Worm (Caenorhabditis elegans) whole organism, L2 larva: ENCODE results near the gene Y7A5A.1.
A peak's percentile ranks its signal among the peaks of the same experiment; 100 is the strongest.

Experiments
- C34F6.9 ChIP-seq: fragments of 150-350 bp; optimal IDR thresholded peaks from 2 replicates; lab custom pipeline; 2014; ENCODE audit warnings: missing biosample characterization, missing genetic modification characterization
- F13H6.1 ChIP-seq: sonication (generic microtip); optimal IDR thresholded peaks from 2 replicates; lab custom pipeline; 2016; ENCODE audit warnings: missing genetic modification characterization, missing compliant biosample characterization
- R02D3.7 ChIP-seq: fragments of 150-350 bp; optimal IDR thresholded peaks from 2 replicates; lab custom pipeline; 2014; ENCODE audit warnings: missing biosample characterization, missing genetic modification characterization
- ZK546.5 ChIP-seq: sonication (generic microtip); optimal IDR thresholded peaks from 2 replicates; lab custom pipeline; 2017; ENCODE audit warnings: missing biosample characterization, missing genetic modification characterization
- alr-1 ChIP-seq: fragments of 150-350 bp; optimal IDR thresholded peaks from 2 replicates; lab custom pipeline; 2014; ENCODE audit warnings: missing biosample characterization, missing genetic modification characterization
- aly-2 ChIP-seq: fragments of 150-350 bp; optimal IDR thresholded peaks from 2 replicates; lab custom pipeline; 2014; ENCODE audit warnings: missing biosample characterization, missing genetic modification characterization
- ama-1 ChIP-seq: fragments of 150-350 bp; optimal IDR thresholded peaks from 2 replicates; lab custom pipeline; 2018; ENCODE audit warnings: inconsistent platforms
- blmp-1 ChIP-seq: sonication (generic microtip); optimal IDR thresholded peaks from 2 replicates; lab custom pipeline; 2017; ENCODE audit warnings: missing genetic modification characterization, mild to moderate bottlenecking, missing compliant biosample characterization, antibody characterized with exemption, moderate library complexity; ENCODE audit not compliant: insufficient read depth
- ceh-16 ChIP-seq: fragments of 150-350 bp; optimal IDR thresholded peaks from 2 replicates; lab custom pipeline; 2014; ENCODE audit warnings: missing biosample characterization, missing genetic modification characterization
- ceh-82 ChIP-seq: fragments of 150-350 bp; optimal IDR thresholded peaks from 2 replicates; lab custom pipeline; 2014; ENCODE audit warnings: missing biosample characterization, missing genetic modification characterization
- crh-2 ChIP-seq: sonication (generic microtip); optimal IDR thresholded peaks from 2 replicates; lab custom pipeline; 2017; ENCODE audit warnings: missing biosample characterization, missing genetic modification characterization
- dmd-4 ChIP-seq: sonication (generic microtip); optimal IDR thresholded peaks from 2 replicates; lab custom pipeline; 2017; ENCODE audit warnings: missing biosample characterization, missing genetic modification characterization
- egl-27 ChIP-seq: sonication (generic microtip); optimal IDR thresholded peaks from 3 replicates; lab custom pipeline; 2017; ENCODE audit warnings: missing biosample characterization, missing genetic modification reagents, missing genetic modification characterization
- elt-1 ChIP-seq: fragments of 150-350 bp; optimal IDR thresholded peaks from 2 replicates; lab custom pipeline; 2014; ENCODE audit warnings: missing biosample characterization, missing genetic modification characterization
- elt-3 ChIP-seq: sonication (generic microtip); optimal IDR thresholded peaks from 2 replicates; lab custom pipeline; 2017; ENCODE audit warnings: missing biosample characterization, missing genetic modification characterization
- fos-1 ChIP-seq: fragments of 150-350 bp; optimal IDR thresholded peaks from 2 replicates; lab custom pipeline; 2014; ENCODE audit warnings: missing biosample characterization, missing genetic modification characterization
- lin-11 ChIP-seq: fragments of 150-350 bp; sonication (generic microtip); optimal IDR thresholded peaks from 2 replicates; lab custom pipeline; 2014; ENCODE audit warnings: missing biosample characterization, missing genetic modification characterization, inconsistent platforms, mixed read lengths
- lin-13 ChIP-seq: fragments of 150-350 bp; optimal IDR thresholded peaks from 2 replicates; lab custom pipeline; 2014; ENCODE audit warnings: missing biosample characterization, missing genetic modification reagents, missing genetic modification characterization
- lin-39 ChIP-seq: fragments of 150-350 bp; optimal IDR thresholded peaks from 2 replicates; lab custom pipeline; 2014; ENCODE audit warnings: missing biosample characterization, missing genetic modification reagents, missing genetic modification characterization
- lsy-2 ChIP-seq, 2 experiments: fragments of 150-350 bp in 1 of 2; sonication (generic microtip) in 1 of 2; optimal IDR thresholded peaks; 2 replicates each; lab custom pipeline; 2014 to 2017; ENCODE audit warnings: missing biosample characterization in 2 of 2, missing genetic modification characterization in 2 of 2
- mab-5 ChIP-seq: fragments of 150-350 bp; optimal IDR thresholded peaks from 2 replicates; lab custom pipeline; 2014; ENCODE audit warnings: missing biosample characterization, missing genetic modification characterization
- mbf-1 ChIP-seq: sonication (generic microtip); optimal IDR thresholded peaks from 2 replicates; lab custom pipeline; 2017; ENCODE audit warnings: missing biosample characterization, missing genetic modification characterization
- mdl-1 ChIP-seq, 2 experiments: fragments of 150-350 bp in 1 of 2; sonication (generic microtip) in 1 of 2; optimal IDR thresholded peaks; 2 replicates each; lab custom pipeline; 2017; ENCODE audit warnings: missing biosample characterization in 2 of 2, missing genetic modification characterization in 2 of 2
- nhr-10 ChIP-seq: sonication (generic microtip); optimal IDR thresholded peaks from 2 replicates; lab custom pipeline; 2017; ENCODE audit warnings: missing biosample characterization, missing genetic modification characterization
- nhr-11 ChIP-seq: fragments of 150-350 bp; optimal IDR thresholded peaks from 2 replicates; lab custom pipeline; 2014; ENCODE audit warnings: missing biosample characterization, missing genetic modification characterization
- nhr-12 ChIP-seq: fragments of 150-350 bp; optimal IDR thresholded peaks from 2 replicates; lab custom pipeline; 2014; ENCODE audit warnings: missing biosample characterization, missing genetic modification characterization
- nhr-129 ChIP-seq: fragments of 150-350 bp; optimal IDR thresholded peaks from 2 replicates; lab custom pipeline; 2014; ENCODE audit warnings: missing biosample characterization, missing genetic modification characterization
- nhr-21 ChIP-seq: fragments of 150-350 bp; optimal IDR thresholded peaks from 2 replicates; lab custom pipeline; 2014; ENCODE audit warnings: missing biosample characterization, missing genetic modification characterization
- nhr-23 ChIP-seq: fragments of 150-350 bp; optimal IDR thresholded peaks from 2 replicates; lab custom pipeline; 2014; ENCODE audit warnings: missing biosample characterization, missing genetic modification reagents, missing genetic modification characterization
- nhr-237 ChIP-seq: fragments of 150-350 bp; optimal IDR thresholded peaks from 2 replicates; lab custom pipeline; 2014; ENCODE audit warnings: missing biosample characterization, missing genetic modification characterization
- nhr-25 ChIP-seq: fragments of 150-350 bp; sonication (generic microtip); optimal IDR thresholded peaks from 3 replicates; lab custom pipeline; 2014; ENCODE audit warnings: missing biosample characterization, missing genetic modification characterization
- nhr-6 ChIP-seq: fragments of 150-350 bp; optimal IDR thresholded peaks from 2 replicates; lab custom pipeline; 2014; ENCODE audit warnings: missing biosample characterization, missing genetic modification characterization
- nhr-77 ChIP-seq: fragments of 150-350 bp; optimal IDR thresholded peaks from 2 replicates; lab custom pipeline; 2014; ENCODE audit warnings: missing biosample characterization, missing genetic modification characterization
- peb-1 ChIP-seq: fragments of 150-350 bp; optimal IDR thresholded peaks from 2 replicates; lab custom pipeline; 2014; ENCODE audit warnings: missing biosample characterization, missing genetic modification characterization
- sem-4 ChIP-seq: fragments of 150-350 bp; optimal IDR thresholded peaks from 2 replicates; lab custom pipeline; 2014; ENCODE audit warnings: missing biosample characterization, missing genetic modification reagents, missing genetic modification characterization
- skn-1 ChIP-seq: sonication (generic microtip); optimal IDR thresholded peaks from 2 replicates; lab custom pipeline; 2017; ENCODE audit warnings: missing biosample characterization, missing genetic modification characterization
- sma-3 ChIP-seq: sonication (generic microtip); optimal IDR thresholded peaks from 2 replicates; lab custom pipeline; 2016; ENCODE audit warnings: missing genetic modification reagents, missing genetic modification characterization, missing compliant biosample characterization
- sma-9 ChIP-seq, 2 experiments: fragments of 150-350 bp in 1 of 2; sonication (generic microtip) in 1 of 2; optimal IDR thresholded peaks; 2 replicates each; lab custom pipeline; 2014 to 2016; ENCODE audit warnings: missing genetic modification characterization in 2 of 2, mild to moderate bottlenecking in 1 of 2, missing biosample characterization in 1 of 2, missing compliant biosample characterization in 1 of 2, missing genetic modification reagents in 1 of 2, moderate library complexity in 1 of 2
- snpc-4 ChIP-seq: fragments of 150-350 bp; optimal IDR thresholded peaks from 2 replicates; lab custom pipeline; 2014; ENCODE audit warnings: missing biosample characterization, missing genetic modification characterization
- unc-39 ChIP-seq: fragments of 150-350 bp; optimal IDR thresholded peaks from 2 replicates; lab custom pipeline; 2014; ENCODE audit warnings: missing biosample characterization, missing genetic modification characterization
- unc-55 ChIP-seq: fragments of 150-350 bp; sonication (generic microtip); optimal IDR thresholded peaks from 3 replicates; lab custom pipeline; 2014; ENCODE audit warnings: missing biosample characterization, missing genetic modification reagents, missing genetic modification characterization
- unc-62 ChIP-seq: fragments of 150-350 bp; optimal IDR thresholded peaks from 2 replicates; lab custom pipeline; 2014; ENCODE audit warnings: missing biosample characterization, missing genetic modification reagents, missing genetic modification characterization
- zag-1 ChIP-seq: fragments of 150-350 bp; optimal IDR thresholded peaks from 2 replicates; lab custom pipeline; 2014; ENCODE audit warnings: missing biosample characterization, missing genetic modification characterization
- ztf-1 ChIP-seq: fragments of 200-800 bp; sonication (Bioruptor generic); conservative IDR thresholded peaks from 2 replicates; pipeline ENCODE4 v1.3.6; 2022; ENCODE audit warnings: missing genetic modification characterization, missing compliant biosample characterization
- ztf-11 ChIP-seq: sonication (generic microtip); optimal IDR thresholded peaks from 2 replicates; lab custom pipeline; 2017; ENCODE audit warnings: missing biosample characterization, missing genetic modification characterization
- ztf-4 ChIP-seq: fragments of 150-350 bp; optimal IDR thresholded peaks from 2 replicates; lab custom pipeline; 2014; ENCODE audit warnings: missing biosample characterization, missing genetic modification characterization

Gene Y7A5A.1

DNA sequence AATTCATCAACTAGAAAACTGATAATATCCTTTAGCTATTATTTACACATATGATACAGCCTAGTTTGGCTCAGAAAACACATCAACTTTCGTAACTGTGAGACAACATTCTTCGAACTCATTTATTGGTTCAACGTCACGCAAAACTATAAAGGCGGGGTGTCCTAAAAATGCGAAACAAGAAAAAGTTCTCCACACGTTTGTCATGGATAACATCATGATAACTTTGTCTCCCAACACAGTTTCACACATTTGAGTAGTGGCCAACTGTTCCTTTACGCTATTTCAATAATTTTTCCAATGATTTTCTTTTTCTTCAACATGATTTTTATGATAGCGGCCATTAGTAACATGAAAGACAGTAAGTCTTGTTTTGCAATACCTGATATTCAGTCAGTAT is 24.6 kb downstream of the Y7A5A.1 start, which contains the start of gene srxa-9:
Gene srxa-9, plus strand, starts transcription at position 301 of the 400 bp plus-strand sequence.
- no peak for TF ChIP-seq sma-9 (GFP tag; optimal IDR thresholded peaks at IDR 0.05; lab: Kevin White, UChicago)
- no peak for TF ChIP-seq sma-9 (tag; optimal IDR thresholded peaks at IDR 0.05; lab: Kevin White, UChicago)
- no peak for TF ChIP-seq nhr-237
- no peak for TF ChIP-seq mdl-1 (tag; optimal IDR thresholded peaks at IDR 0.05; lab: Kevin White, UChicago)
- no peak for TF ChIP-seq ztf-1 (GFP tag; lab: Robert Waterston, UW)
- TF ChIP-seq snpc-4 (tag; lab: Kevin White, UChicago) = no peak
- no peak for TF ChIP-seq crh-2 (tag; lab: Kevin White, UChicago)
- TF ChIP-seq dmd-4 (tag; lab: Kevin White, UChicago) = no peak
- TF ChIP-seq sem-4 (tag; lab: Kevin White, UChicago) = no peak
- TF ChIP-seq ztf-11 = no peak
- TF ChIP-seq ama-1 (lab: Kevin White, UChicago) = no peak
- no peak for TF ChIP-seq lin-11 (tag; lab: Kevin White, UChicago)
- TF ChIP-seq lin-13 (GFP tag; lab: Kevin White, UChicago) = no peak
- no peak for TF ChIP-seq sma-3
- no peak for TF ChIP-seq alr-1
- no peak for TF ChIP-seq nhr-11
- no peak for TF ChIP-seq F13H6.1
- no peak for TF ChIP-seq nhr-21 (tag; lab: Kevin White, UChicago)

DNA sequence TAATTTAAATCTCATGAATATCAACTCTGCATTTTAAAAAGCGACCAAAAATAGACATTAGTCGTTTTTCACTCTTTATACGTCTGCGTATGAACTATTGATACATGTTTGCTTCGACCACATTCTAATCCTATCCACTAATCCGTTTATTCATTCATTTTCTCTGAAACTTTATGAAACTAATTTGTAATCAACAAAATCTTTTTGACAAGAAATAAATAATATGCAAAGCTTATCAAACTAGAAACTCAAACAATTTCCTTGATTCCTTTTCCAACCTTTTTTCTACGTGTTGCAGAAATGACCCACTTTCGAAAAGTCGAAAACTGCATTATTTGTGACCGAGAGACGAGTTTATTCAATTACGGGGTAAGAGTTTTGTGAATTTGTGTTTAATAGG is 29.0 kb downstream of the Y7A5A.1 start, which contains the start of gene nhr-255:
Gene nhr-255, plus strand, starts transcription at position 301 of the 400 bp plus-strand sequence.
- TF ChIP-seq lin-39 (tag; lab: Kevin White, UChicago) (no peak), lsy-2 (tag; optimal IDR thresholded peaks at IDR 0.05; lab: Kevin White, UChicago) (no peak), mbf-1 (tag; lab: Kevin White, UChicago) (no peak), nhr-77 (no peak), ceh-16 (tag; lab: Kevin White, UChicago) (no peak), unc-62 (GFP tag; lab: Kevin White, UChicago) (no peak), peb-1 (tag; lab: Kevin White, UChicago) (no peak), F13H6.1 (no peak), nhr-12 (no peak), nhr-25 (tag; lab: Kevin White, UChicago) (no peak), unc-39 (tag; lab: Kevin White, UChicago) (no peak), ztf-4 (tag; lab: Kevin White, UChicago) (no peak), egl-27 (tag; lab: Kevin White, UChicago) (no peak), ztf-1 (GFP tag; lab: Robert Waterston, UW) (no peak), fos-1 (tag; lab: Kevin White, UChicago) (no peak), mab-5 (no peak), nhr-10 (tag; lab: Kevin White, UChicago) (no peak), nhr-6 (tag; lab: Kevin White, UChicago) (no peak), unc-55 (no peak), R02D3.7 (tag; lab: Kevin White, UChicago) (no peak)

DNA sequence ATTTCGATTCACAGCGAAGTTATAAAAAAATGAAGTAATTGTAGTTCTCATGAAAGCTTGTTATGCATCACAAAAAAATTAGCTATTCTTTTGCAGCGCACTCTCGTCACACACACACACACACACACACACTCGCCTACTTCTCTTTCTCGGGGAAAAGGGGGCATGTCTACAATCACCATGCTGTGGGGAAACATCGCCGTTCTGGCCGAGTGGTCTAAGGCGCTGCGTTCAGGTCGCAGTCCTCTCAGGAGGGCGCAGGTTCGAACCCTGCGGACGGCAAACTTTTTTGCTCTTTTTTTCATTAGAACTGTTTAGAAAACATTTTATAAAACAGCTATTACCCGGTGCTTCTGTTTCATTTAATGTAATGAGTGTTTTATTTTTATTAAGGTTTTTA is 29.4 kb downstream of the Y7A5A.1 start:
- TF ChIP-seq ceh-82 (tag; lab: Kevin White, UChicago) = no peak
- TF ChIP-seq nhr-129 (tag; lab: Kevin White, UChicago) = peak; percentile 84
- TF ChIP-seq unc-62 (GFP tag; lab: Kevin White, UChicago) = no peak
- no peak for TF ChIP-seq mab-5
- TF ChIP-seq nhr-11 = no peak
- TF ChIP-seq mbf-1 (tag; lab: Kevin White, UChicago) = no peak
- TF ChIP-seq ztf-11 = no peak
- no peak for TF ChIP-seq elt-1 (tag; lab: Kevin White, UChicago)
- TF ChIP-seq ZK546.5 (tag; lab: Kevin White, UChicago) = no peak
- TF ChIP-seq ztf-4 (tag; lab: Kevin White, UChicago) = no peak
- TF ChIP-seq skn-1 (tag; lab: Kevin White, UChicago) = no peak
- TF ChIP-seq unc-55 = peak; percentile 63
- TF ChIP-seq nhr-77 = no peak
- TF ChIP-seq aly-2 = no peak
- no peak for TF ChIP-seq alr-1
- no peak for TF ChIP-seq R02D3.7 (tag; lab: Kevin White, UChicago)
- peak; percentile 2 for TF ChIP-seq zag-1 (tag; lab: Kevin White, UChicago)
- peak; percentile 8 for TF ChIP-seq ceh-16 (tag; lab: Kevin White, UChicago)
- TF ChIP-seq elt-3 = no peak
- peak; percentile 59 for TF ChIP-seq crh-2 (tag; lab: Kevin White, UChicago)
- TF ChIP-seq mdl-1 (tag; optimal IDR thresholded peaks at IDR 0.05; lab: Kevin White, UChicago) = peak in 1 of 2 experiments; percentile 33
- TF ChIP-seq lsy-2 (tag; optimal IDR thresholded peaks at IDR 0.05; lab: Kevin White, UChicago) = peak; percentile 33 to 59
- no peak for TF ChIP-seq nhr-23
- no peak for TF ChIP-seq sem-4 (tag; lab: Kevin White, UChicago)
- no peak for TF ChIP-seq peb-1 (tag; lab: Kevin White, UChicago)
- TF ChIP-seq nhr-237 = no peak
- TF ChIP-seq C34F6.9 (tag; lab: Kevin White, UChicago) = peak; percentile 13
- peak; percentile 41 for TF ChIP-seq F13H6.1
- TF ChIP-seq egl-27 (tag; lab: Kevin White, UChicago) = no peak
- peak; percentile 43 for TF ChIP-seq fos-1 (tag; lab: Kevin White, UChicago)
- TF ChIP-seq unc-39 (tag; lab: Kevin White, UChicago) = no peak
- peak; percentile 53 for TF ChIP-seq sma-9 (GFP tag; optimal IDR thresholded peaks at IDR 0.05; lab: Kevin White, UChicago)
- TF ChIP-seq sma-9 (tag; optimal IDR thresholded peaks at IDR 0.05; lab: Kevin White, UChicago) = no peak
- TF ChIP-seq ztf-1 (GFP tag; lab: Robert Waterston, UW) = no peak
- TF ChIP-seq snpc-4 (tag; lab: Kevin White, UChicago) = peak; percentile 49
- no peak for TF ChIP-seq blmp-1 (tag; lab: Kevin White, UChicago)
- no peak for TF ChIP-seq nhr-10 (tag; lab: Kevin White, UChicago)
- TF ChIP-seq sma-3 = peak; percentile 39
